Fruit fly (Drosophila melanogaster) whole organism, embryonic: ENCODE data around the gene CG17359.

Experiments
- ATbp ChIP-seq: fragments of 200-800 bp; sonication (Bioruptor generic); optimal IDR thresholded peaks from 2 replicates; lab custom pipeline; 2017; ENCODE audit warnings: missing biosample characterization, mild to moderate bottlenecking, missing genetic modification characterization, missing genetic modification reagents
- CG11398 ChIP-seq: fragments of 200-800 bp; sonication (Bioruptor generic); optimal IDR thresholded peaks from 2 replicates; lab custom pipeline; 2016; ENCODE audit warnings: missing biosample characterization, missing genetic modification characterization
- CG11504 ChIP-seq: fragments of 200-800 bp; sonication (Bioruptor generic); optimal IDR thresholded peaks from 3 replicates; lab custom pipeline; 2019; ENCODE audit warnings: missing biosample characterization, mild to moderate bottlenecking, missing genetic modification characterization, moderate library complexity
- CG11560 ChIP-seq: fragments of 200-800 bp; sonication (Bioruptor generic); IDR thresholded peaks from 3 replicates; pipeline ENCODE4 v1.3.6; 2022; ENCODE audit warnings: missing biosample characterization, missing genetic modification characterization
- CG1233 ChIP-seq: fragments of 200-800 bp; sonication (Bioruptor generic); optimal IDR thresholded peaks from 4 replicates; lab custom pipeline; 2018; ENCODE audit warnings: missing biosample characterization, mild to moderate bottlenecking, missing genetic modification characterization
- CG12769 ChIP-seq: fragments of 200-800 bp; sonication (Bioruptor generic); optimal IDR thresholded peaks from 2 replicates; lab custom pipeline; 2019; ENCODE audit warnings: missing biosample characterization, mild to moderate bottlenecking, missing genetic modification characterization, moderate library complexity
- CG13296 ChIP-seq: fragments of 200-800 bp; sonication (Bioruptor generic); optimal IDR thresholded peaks from 3 replicates; lab custom pipeline; 2018; ENCODE audit warnings: missing biosample characterization, mild to moderate bottlenecking, missing genetic modification characterization
- CG15269 ChIP-seq: fragments of 200-800 bp; sonication (Bioruptor generic); optimal IDR thresholded peaks from 2 replicates; lab custom pipeline; 2018; ENCODE audit warnings: missing biosample characterization, mild to moderate bottlenecking, missing genetic modification characterization, moderate library complexity
- CG15479 ChIP-seq: fragments of 200-800 bp; sonication (Bioruptor generic); optimal IDR thresholded peaks from 3 replicates; lab custom pipeline; 2019; ENCODE audit warnings: missing biosample characterization, mild to moderate bottlenecking, missing genetic modification characterization, moderate library complexity
- CG16815 ChIP-seq: fragments of 200-800 bp; sonication (Bioruptor generic); optimal IDR thresholded peaks from 3 replicates; lab custom pipeline; 2017; ENCODE audit warnings: missing biosample characterization, mild to moderate bottlenecking, missing genetic modification characterization
- CG17359 ChIP-seq: fragments of 200-800 bp; sonication (Bioruptor generic); optimal IDR thresholded peaks from 3 replicates; lab custom pipeline; 2018; ENCODE audit warnings: missing biosample characterization, mild to moderate bottlenecking, missing genetic modification characterization, moderate library complexity
- CG2120 ChIP-seq: fragments of 200-800 bp; sonication (Bioruptor generic); optimal IDR thresholded peaks from 3 replicates; lab custom pipeline; 2016; ENCODE audit warnings: missing biosample characterization, missing genetic modification characterization
- CG3726 ChIP-seq: fragments of 200-800 bp; sonication (Bioruptor generic); IDR thresholded peaks from 3 replicates; pipeline ENCODE4, ENCODE4 v1.3.6; 2022; ENCODE audit warnings: missing biosample characterization, missing genetic modification characterization
- CG4404 ChIP-seq: fragments of 200-800 bp; sonication (Bioruptor generic); IDR thresholded peaks from 2 replicates; pipeline ENCODE4 v1.3.6; 2022; ENCODE audit warnings: missing biosample characterization, missing genetic modification characterization
- CG7745 ChIP-seq: fragments of 200-800 bp; sonication (Bioruptor generic); optimal IDR thresholded peaks from 2 replicates; lab custom pipeline; 2018; ENCODE audit warnings: missing biosample characterization, mild to moderate bottlenecking, missing genetic modification characterization, moderate library complexity
- CG9797 ChIP-seq: fragments of 200-800 bp; sonication (Bioruptor generic); optimal IDR thresholded peaks from 3 replicates; lab custom pipeline; 2018; ENCODE audit warnings: missing biosample characterization, mild to moderate bottlenecking, missing genetic modification characterization
- Dip3 ChIP-seq: fragments of 200-800 bp; sonication (Bioruptor generic); optimal IDR thresholded peaks from 3 replicates; lab custom pipeline; 2016; ENCODE audit warnings: missing biosample characterization, missing genetic modification characterization
- Gsc ChIP-seq: fragments of 200-800 bp; sonication (Bioruptor generic); IDR thresholded peaks from 2 replicates; pipeline ENCODE4 v1.3.6; 2022; ENCODE audit warnings: missing biosample characterization, missing genetic modification characterization
- HLHmδ ChIP-seq: fragments of 200-800 bp; sonication (Bioruptor generic); optimal IDR thresholded peaks from 2 replicates; lab custom pipeline; 2018; ENCODE audit warnings: missing biosample characterization, mild to moderate bottlenecking, missing genetic modification characterization, moderate library complexity
- HmgD ChIP-seq: fragments of 200-800 bp; sonication (Bioruptor generic); optimal IDR thresholded peaks from 3 replicates; lab custom pipeline; 2016; ENCODE audit warnings: missing biosample characterization, missing genetic modification characterization
- Jarid2 ChIP-seq: fragments of 200-800 bp; sonication (Bioruptor generic); optimal IDR thresholded peaks from 3 replicates; lab custom pipeline; 2017; ENCODE audit warnings: mild to moderate bottlenecking, missing biosample characterization, missing genetic modification reagents, missing genetic modification characterization
- Lhr ChIP-seq: fragments of 200-800 bp; sonication (Bioruptor generic); optimal IDR thresholded peaks from 3 replicates; lab custom pipeline; 2017; ENCODE audit warnings: mild to moderate bottlenecking, missing biosample characterization, missing genetic modification reagents, missing genetic modification characterization
- Oli ChIP-seq: fragments of 200-800 bp; sonication (Bioruptor generic); optimal IDR thresholded peaks from 2 replicates; lab custom pipeline; 2018; ENCODE audit warnings: missing biosample characterization, mild to moderate bottlenecking, missing genetic modification characterization, moderate library complexity
- Scr ChIP-seq: fragments of 200-800 bp; sonication (Bioruptor generic); IDR thresholded peaks from 2 replicates; pipeline ENCODE4 v1.3.6; 2022; ENCODE audit warnings: missing biosample characterization, missing genetic modification characterization; ENCODE audit not compliant: partially characterized antibody
- Taf1 ChIP-seq: fragments of 200-800 bp; sonication (Bioruptor generic); IDR thresholded peaks from 2 replicates; pipeline ENCODE4 v1.3.6; 2022; ENCODE audit warnings: missing biosample characterization, missing genetic modification characterization
- Xrp1 ChIP-seq: fragments of 200-800 bp; sonication (Bioruptor generic); IDR thresholded peaks from 2 replicates; pipeline ENCODE4 v1.3.6; 2022; ENCODE audit warnings: missing biosample characterization, missing genetic modification characterization
- az2 ChIP-seq: fragments of 200-800 bp; sonication (Bioruptor generic); optimal IDR thresholded peaks from 3 replicates; lab custom pipeline; 2016; ENCODE audit warnings: missing biosample characterization, missing genetic modification characterization
- cato ChIP-seq: fragments of 200-800 bp; sonication (Bioruptor generic); optimal IDR thresholded peaks from 2 replicates; lab custom pipeline; 2016; ENCODE audit warnings: missing biosample characterization, missing genetic modification characterization, borderline replicate concordance
- cg ChIP-seq: fragments of 200-800 bp; sonication (Bioruptor generic); optimal IDR thresholded peaks from 3 replicates; lab custom pipeline; 2019; ENCODE audit warnings: missing biosample characterization, mild to moderate bottlenecking, missing genetic modification characterization, moderate library complexity
- chn ChIP-seq: fragments of 200-800 bp; sonication (Bioruptor generic); optimal IDR thresholded peaks from 2 replicates; lab custom pipeline; 2016; ENCODE audit warnings: missing biosample characterization, missing genetic modification characterization
- corto ChIP-seq: fragments of 200-800 bp; sonication (Bioruptor generic); optimal IDR thresholded peaks from 2 replicates; lab custom pipeline; 2016; ENCODE audit warnings: missing biosample characterization, mild to moderate bottlenecking, missing genetic modification characterization, moderate library complexity
- da ChIP-seq: fragments of 200-800 bp; sonication (Bioruptor generic); optimal IDR thresholded peaks from 2 replicates; lab custom pipeline; 2016; ENCODE audit warnings: missing biosample characterization, missing genetic modification characterization
- eyg ChIP-seq: fragments of 200-800 bp; sonication (Bioruptor generic); optimal IDR thresholded peaks from 3 replicates; lab custom pipeline; 2016; ENCODE audit warnings: missing biosample characterization, missing genetic modification characterization
- gsb-n ChIP-seq: fragments of 200-800 bp; sonication (Bioruptor generic); optimal IDR thresholded peaks from 3 replicates; lab custom pipeline; 2018; ENCODE audit warnings: missing biosample characterization, mild to moderate bottlenecking, missing genetic modification characterization
- kay ChIP-seq: fragments of 200-800 bp; sonication (Bioruptor generic); optimal IDR thresholded peaks from 2 replicates; lab custom pipeline; 2016; ENCODE audit warnings: missing biosample characterization, missing genetic modification characterization
- ken ChIP-seq: fragments of 200-800 bp; sonication (Bioruptor generic); IDR thresholded peaks from 3 replicates; pipeline ENCODE4 v1.3.6; 2022; ENCODE audit warnings: missing biosample characterization, missing genetic modification characterization
- lov ChIP-seq, 2 experiments: fragments of 200-800 bp in 1 of 2; fragments of >200 bp in 1 of 2; sonication (Bioruptor generic) in 1 of 2; IDR thresholded peaks in 1 of 2; optimal IDR thresholded peaks in 1 of 2; 2 replicates in 1 of 2; 3 replicates in 1 of 2; pipeline versions ENCODE4 v1.3.6 to Lab custom; 2017 to 2022; ENCODE audit warnings: missing biosample characterization in 1 of 2, missing genetic modification characterization in 1 of 2
- pfk ChIP-seq: fragments of 200-800 bp; sonication (Bioruptor generic); optimal IDR thresholded peaks from 2 replicates; lab custom pipeline; 2018; ENCODE audit warnings: missing biosample characterization, mild to moderate bottlenecking, missing genetic modification characterization, moderate library complexity
- prd ChIP-seq, 3 experiments: fragments of >200 bp in 2 of 3; fragments of 200-800 bp in 1 of 3; sonication (Bioruptor generic) in 1 of 3; optimal IDR thresholded peaks in 2 of 3; IDR thresholded peaks in 1 of 3; 2 replicates in 2 of 3; 3 replicates in 1 of 3; pipeline versions ENCODE4 v1.3.6 to Lab custom; 2017 to 2022; ENCODE audit warnings: missing biosample characterization in 1 of 3, missing genetic modification characterization in 1 of 3
- ranshi ChIP-seq: fragments of 200-800 bp; sonication (Bioruptor generic); IDR thresholded peaks from 2 replicates; pipeline ENCODE4 v1.3.6; 2022; ENCODE audit warnings: missing biosample characterization, missing genetic modification characterization
- row ChIP-seq: fragments of 200-800 bp; sonication (Bioruptor generic); IDR thresholded peaks from 3 replicates; pipeline ENCODE4 v1.3.6; 2022; ENCODE audit warnings: missing biosample characterization, missing genetic modification characterization
- sc ChIP-seq, 3 experiments: fragments of >200 bp in 2 of 3; fragments of 200-800 bp in 1 of 3; sonication (Bioruptor generic) in 1 of 3; optimal IDR thresholded peaks; 2 replicates in 2 of 3; 3 replicates in 1 of 3; lab custom pipeline; 2017; ENCODE audit warnings: mild to moderate bottlenecking in 1 of 3, missing biosample characterization in 1 of 3, missing genetic modification characterization in 1 of 3, missing genetic modification reagents in 1 of 3
- sens-2 ChIP-seq: fragments of 200-800 bp; sonication (Bioruptor generic); IDR thresholded peaks from 2 replicates; pipeline ENCODE4 v1.3.6; 2022; ENCODE audit warnings: missing biosample characterization, missing genetic modification characterization
- so ChIP-seq: fragments of 200-800 bp; sonication (Bioruptor generic); IDR thresholded peaks from 3 replicates; pipeline ENCODE4 v1.3.6; 2022; ENCODE audit warnings: missing biosample characterization, missing genetic modification characterization
- trh ChIP-seq: fragments of 200-800 bp; sonication (Bioruptor generic); optimal IDR thresholded peaks from 2 replicates; lab custom pipeline; 2016; ENCODE audit warnings: missing biosample characterization, missing genetic modification characterization
- twi ChIP-seq: fragments of 200-800 bp; optimal IDR thresholded peaks from 2 replicates; lab custom pipeline; 2019; ENCODE audit warnings: missing biosample characterization, mild to moderate bottlenecking, missing genetic modification characterization, moderate library complexity
- usp ChIP-seq: fragments of >200 bp; optimal IDR thresholded peaks from 2 replicates; lab custom pipeline; 2017; ENCODE audit warnings: missing biosample characterization, missing genetic modification characterization

The CG17359 gene

dm6 chr3L:13993742-13994719, 5.0 kb downstream of the CG17359 start, which contains the start of gene CtsK1 (continued):
- no peak for TF ChIP-seq da (GFP tag; lab: Kevin White, UChicago)
- TF ChIP-seq CG11398 (GFP tag; lab: Kevin White, UChicago), result no peak
- TF ChIP-seq pfk (GFP tag; lab: Kevin White, UChicago), result no peak
- no peak for TF ChIP-seq sc (optimal IDR thresholded peaks at IDR 0.05; lab: Kevin White, UChicago)
- TF ChIP-seq sc (GFP tag; optimal IDR thresholded peaks at IDR 0.05; lab: Kevin White, UChicago), result no peak
- peak; percentile 39 for TF ChIP-seq Lhr (GFP tag; lab: Kevin White, UChicago)
- no peak for TF ChIP-seq lov (optimal IDR thresholded peaks at IDR 0.05; lab: Kevin White, UChicago)
- no peak for TF ChIP-seq lov (GFP tag; IDR thresholded peaks at IDR 0.05; lab: Robert Waterston, UW)
- peak; percentile 66 for TF ChIP-seq CG17359 (tag; lab: Kevin White, UChicago)
- peak; percentile 76 for TF ChIP-seq Scr (GFP tag; lab: Robert Waterston, UW)
- no peak for TF ChIP-seq CG7745 (tag; lab: Kevin White, UChicago)
- no peak for TF ChIP-seq CG13296 (GFP tag; lab: Kevin White, UChicago)
- no peak for TF ChIP-seq chn (GFP tag; lab: Kevin White, UChicago)
- no peak for TF ChIP-seq az2
- no peak for TF ChIP-seq so (GFP tag; lab: Robert Waterston, UW)
- TF ChIP-seq Oli (tag; lab: Kevin White, UChicago), result peak; percentile 12
- TF ChIP-seq Jarid2 (GFP tag; lab: Kevin White, UChicago), result no peak
- no peak for TF ChIP-seq CG15269 (tag; lab: Kevin White, UChicago)
- TF ChIP-seq CG9797 (GFP tag; lab: Kevin White, UChicago), result no peak
- TF ChIP-seq HmgD, result no peak
- TF ChIP-seq row (GFP tag; lab: Robert Waterston, UW), result peak; percentile 75
- peak; percentile 4 for TF ChIP-seq ATbp (GFP tag; lab: Kevin White, UChicago)
- TF ChIP-seq usp, result no peak
- no peak; the same call in 1 of the 2 replicates for TF ChIP-seq ranshi (GFP tag; lab: Robert Waterston, UW)
- TF ChIP-seq Dip3 (GFP tag; lab: Kevin White, UChicago), result no peak
- no peak for TF ChIP-seq kay (GFP tag; lab: Kevin White, UChicago)
- TF ChIP-seq ken (GFP tag; lab: Robert Waterston, UW), result no peak
- no peak for TF ChIP-seq CG3726 (GFP tag; lab: Robert Waterston, UW)
- no peak for TF ChIP-seq CG15479 (GFP tag; lab: Kevin White, UChicago)
- no peak for TF ChIP-seq eyg (GFP tag; lab: Kevin White, UChicago)
- no peak for TF ChIP-seq CG16815 (GFP tag; lab: Kevin White, UChicago)
- TF ChIP-seq corto (GFP tag; lab: Kevin White, UChicago), result no peak
- TF ChIP-seq trh (GFP tag; lab: Kevin White, UChicago), result no peak
- TF ChIP-seq CG4404 (GFP tag; lab: Robert Waterston, UW), result no peak
- TF ChIP-seq CG1233 (GFP tag; lab: Kevin White, UChicago), result no peak
- TF ChIP-seq CG2120 (GFP tag; lab: Kevin White, UChicago), result peak; percentile 34
- TF ChIP-seq prd (optimal IDR thresholded peaks at IDR 0.05; lab: Kevin White, UChicago), result no peak
- TF ChIP-seq prd (GFP tag; IDR thresholded peaks at IDR 0.05; lab: Robert Waterston, UW), result peak; percentile 60; the same call in 2 of the 3 replicates
- peak; percentile 47 for TF ChIP-seq CG11504 (tag; lab: Kevin White, UChicago)
- no peak for TF ChIP-seq twi
- no peak for TF ChIP-seq Gsc (GFP tag; lab: Robert Waterston, UW)
- peak; percentile 15 for TF ChIP-seq cg (GFP tag; lab: Kevin White, UChicago)
- no peak for TF ChIP-seq CG11560
- no peak for TF ChIP-seq gsb-n (tag; lab: Kevin White, UChicago)
- TF ChIP-seq Xrp1 (GFP tag; lab: Robert Waterston, UW), result peak; percentile 70
- TF ChIP-seq sens-2 (GFP tag; lab: Robert Waterston, UW), result no peak
- TF ChIP-seq CG12769, result no peak
- no peak for TF ChIP-seq HLHmδ
- peak; percentile 23; the same call in 1 of the 2 replicates for TF ChIP-seq Taf1
- TF ChIP-seq cato (GFP tag; lab: Kevin White, UChicago), result no peak
